Worm (Caenorhabditis elegans) whole organism, early embryonic: ENCODE data around the gene ZK822.9.

Source experiments
- B0310.2 ChIP-seq: sonication (generic microtip); optimal IDR thresholded peaks from 2 replicates; lab custom pipeline; 2016; ENCODE audit warnings: mild to moderate bottlenecking, missing genetic modification characterization, missing compliant biosample characterization
- F13C5.2 ChIP-seq: sonication (generic microtip); optimal IDR thresholded peaks from 2 replicates; lab custom pipeline; 2017; ENCODE audit warnings: mild to moderate bottlenecking, missing genetic modification characterization, inconsistent platforms, missing compliant biosample characterization
- aly-1 ChIP-seq: sonication (generic microtip); optimal IDR thresholded peaks from 2 replicates; lab custom pipeline; 2016; ENCODE audit warnings: missing genetic modification characterization, missing compliant biosample characterization
- ama-1 ChIP-seq: fragments of 150-350 bp; optimal IDR thresholded peaks from 2 replicates; lab custom pipeline; 2014
- ceh-13 ChIP-seq: fragments of 200-800 bp; sonication (Bioruptor generic); optimal IDR thresholded peaks from 2 replicates; lab custom pipeline; 2018; ENCODE audit warnings: mild to moderate bottlenecking, missing genetic modification characterization, missing compliant biosample characterization
- ceh-36 ChIP-seq: sonication (generic microtip); optimal IDR thresholded peaks from 2 replicates; lab custom pipeline; 2016; ENCODE audit warnings: missing genetic modification characterization, inconsistent platforms, missing compliant biosample characterization
- ets-7 ChIP-seq: sonication (generic microtip); optimal IDR thresholded peaks from 2 replicates; lab custom pipeline; 2016; ENCODE audit warnings: missing genotype, missing genetic modification characterization, missing compliant biosample characterization
- flt-1 ChIP-seq: fragments of 200-800 bp; sonication (Bioruptor generic); IDR thresholded peaks from 2 replicates; pipeline ENCODE4 v1.3.6; 2022; ENCODE audit warnings: missing genetic modification characterization, missing compliant biosample characterization
- hmbx-1 ChIP-seq: sonication (generic microtip); optimal IDR thresholded peaks from 2 replicates; lab custom pipeline; 2016; ENCODE audit warnings: mild to moderate bottlenecking, missing genetic modification characterization, missing compliant biosample characterization
- hmg-4 ChIP-seq: fragments of 200-800 bp; sonication (Bioruptor generic); optimal IDR thresholded peaks from 2 replicates; lab custom pipeline; 2018; ENCODE audit warnings: mild to moderate bottlenecking, missing genetic modification characterization, missing compliant biosample characterization
- hnd-1 ChIP-seq: sonication (generic microtip); optimal IDR thresholded peaks from 2 replicates; lab custom pipeline; 2016; ENCODE audit warnings: missing genetic modification characterization, missing compliant biosample characterization
- pes-1 ChIP-seq: fragments of 200-800 bp; sonication (Bioruptor generic); IDR thresholded peaks from 2 replicates; pipeline ENCODE4 v1.3.6; 2022; ENCODE audit warnings: missing genetic modification reagents, missing genetic modification characterization, missing compliant biosample characterization
- scrt-1 ChIP-seq: fragments of 200-800 bp; sonication (Bioruptor generic); IDR thresholded peaks from 2 replicates; pipeline ENCODE4 v1.3.6; 2022; ENCODE audit warnings: missing genetic modification characterization, missing compliant biosample characterization
- sea-1 ChIP-seq: fragments of 200-800 bp; sonication (Bioruptor generic); conservative IDR thresholded peaks from 2 replicates; pipeline ENCODE4 v1.3.6; 2022; ENCODE audit warnings: missing genetic modification characterization, missing compliant biosample characterization
- tbx-11 ChIP-seq: fragments of 200-800 bp; sonication (Bioruptor generic); IDR thresholded peaks from 2 replicates; pipeline ENCODE4 v1.3.6; 2022; ENCODE audit warnings: missing genetic modification characterization, missing compliant biosample characterization
- tbx-37 ChIP-seq: fragments of 200-800 bp; sonication (Bioruptor generic); conservative IDR thresholded peaks from 2 replicates; pipeline ENCODE4 v1.3.6; 2022; ENCODE audit warnings: missing genetic modification reagents, missing genetic modification characterization, missing compliant biosample characterization
- tra-4 ChIP-seq: sonication (generic microtip); optimal IDR thresholded peaks from 2 replicates; lab custom pipeline; 2017; ENCODE audit warnings: missing genetic modification characterization, missing compliant biosample characterization

ZK822.9 gene

ce11 chrIV:11883478-11883877 is 32.3 kb upstream of the ZK822.9 start:
- TF ChIP-seq B0310.2 (tag; lab: Kevin White, UChicago) (no peak), ets-7 (tag; lab: Kevin White, UChicago) (no peak)

ce11 chrIV:11885313-11885712 is 30.4 kb upstream of the ZK822.9 start, which contains the start of gene let-653:
TSS of gene let-653 (plus strand) at chrIV:11885613.
- TF ChIP-seq ama-1 (no peak), ceh-36 (tag; lab: Kevin White, UChicago) (no peak), tbx-11 (GFP tag; lab: Robert Waterston, UW) (no peak), B0310.2 (tag; lab: Kevin White, UChicago) (no peak), hmbx-1 (tag; lab: Kevin White, UChicago) (no peak), tbx-37 (GFP tag; lab: Robert Waterston, UW) (no peak), aly-1 (tag; lab: Kevin White, UChicago) (no peak), F13C5.2 (tag; lab: Kevin White, UChicago) (no peak), scrt-1 (GFP tag; lab: Robert Waterston, UW) (no peak), sea-1 (no peak), hmg-4 (GFP tag; lab: Kevin White, UChicago) (no peak), pes-1 (no peak), tra-4 (tag; lab: Kevin White, UChicago) (no peak), ets-7 (tag; lab: Kevin White, UChicago) (no peak), flt-1 (GFP tag; lab: Robert Waterston, UW) (no peak), ceh-13 (no peak), hnd-1 (no peak)

ce11 chrIV:11892545-11892944 is 23.2 kb upstream of the ZK822.9 start:
- TF ChIP-seq tbx-37 (GFP tag; lab: Robert Waterston, UW) (no peak), ceh-13 (no peak), ama-1 (no peak), tra-4 (tag; lab: Kevin White, UChicago) (no peak), hmbx-1 (tag; lab: Kevin White, UChicago) (no peak), flt-1 (GFP tag; lab: Robert Waterston, UW) (no peak), tbx-11 (GFP tag; lab: Robert Waterston, UW) (no peak), aly-1 (tag; lab: Kevin White, UChicago) (no peak), hnd-1 (no peak), ets-7 (tag; lab: Kevin White, UChicago) (no peak), sea-1 (no peak), scrt-1 (GFP tag; lab: Robert Waterston, UW) (no peak), hmg-4 (GFP tag; lab: Kevin White, UChicago) (no peak), ceh-36 (tag; lab: Kevin White, UChicago) (no peak)

ce11 chrIV:11893336-11893735 is 22.4 kb upstream of the ZK822.9 start:
- TF ChIP-seq B0310.2 (tag; lab: Kevin White, UChicago): no peak
- no peak for TF ChIP-seq sea-1
- no peak for TF ChIP-seq aly-1 (tag; lab: Kevin White, UChicago)
- no peak for TF ChIP-seq ceh-13
- no peak for TF ChIP-seq tbx-11 (GFP tag; lab: Robert Waterston, UW)
- no peak for TF ChIP-seq ceh-36 (tag; lab: Kevin White, UChicago)
- TF ChIP-seq flt-1 (GFP tag; lab: Robert Waterston, UW): no peak
- no peak for TF ChIP-seq F13C5.2 (tag; lab: Kevin White, UChicago)
- TF ChIP-seq pes-1: no peak
- TF ChIP-seq hnd-1: no peak

- no peak for TF ChIP-seq flt-1 (GFP tag; lab: Robert Waterston, UW)
- no peak for TF ChIP-seq ceh-13
- TF ChIP-seq hmg-4 (GFP tag; lab: Kevin White, UChicago): no peak
- TF ChIP-seq aly-1 (tag; lab: Kevin White, UChicago): no peak
- TF ChIP-seq tbx-11 (GFP tag; lab: Robert Waterston, UW): no peak
- no peak for TF ChIP-seq ceh-36 (tag; lab: Kevin White, UChicago)
- TF ChIP-seq scrt-1 (GFP tag; lab: Robert Waterston, UW): no peak
- no peak for TF ChIP-seq ets-7 (tag; lab: Kevin White, UChicago)
- no peak for TF ChIP-seq hnd-1
- no peak for TF ChIP-seq F13C5.2 (tag; lab: Kevin White, UChicago)
- no peak for TF ChIP-seq tbx-37 (GFP tag; lab: Robert Waterston, UW)
- TF ChIP-seq pes-1: no peak
Observed at ce11 chrIV:11897710-11898109, 18.0 kb upstream of the ZK822.9 start.

ce11 chrIV:11899358-11899757 is 16.4 kb upstream of the ZK822.9 start, which contains the start of gene nhr-43:
TSS of gene nhr-43 (plus strand) at chrIV:11899590.
- no peak for TF ChIP-seq hmg-4 (GFP tag; lab: Kevin White, UChicago)
- no peak for TF ChIP-seq tbx-11 (GFP tag; lab: Robert Waterston, UW)
- TF ChIP-seq ceh-36 (tag; lab: Kevin White, UChicago): no peak
- no peak for TF ChIP-seq aly-1 (tag; lab: Kevin White, UChicago)
- TF ChIP-seq tbx-37 (GFP tag; lab: Robert Waterston, UW): no peak
- no peak for TF ChIP-seq pes-1

- TF ChIP-seq sea-1: no peak
- no peak for TF ChIP-seq tbx-11 (GFP tag; lab: Robert Waterston, UW)
- TF ChIP-seq ama-1: no peak
- TF ChIP-seq aly-1 (tag; lab: Kevin White, UChicago): no peak
- TF ChIP-seq hmg-4 (GFP tag; lab: Kevin White, UChicago): no peak
- TF ChIP-seq F13C5.2 (tag; lab: Kevin White, UChicago): no peak
- no peak for TF ChIP-seq pes-1
- no peak for TF ChIP-seq ceh-36 (tag; lab: Kevin White, UChicago)
- TF ChIP-seq ets-7 (tag; lab: Kevin White, UChicago): no peak
- no peak for TF ChIP-seq B0310.2 (tag; lab: Kevin White, UChicago)
Observed at ce11 chrIV:11900399-11900798, 15.3 kb upstream of the ZK822.9 start.

- no peak for TF ChIP-seq hmbx-1 (tag; lab: Kevin White, UChicago)
- no peak for TF ChIP-seq ets-7 (tag; lab: Kevin White, UChicago)
- TF ChIP-seq B0310.2 (tag; lab: Kevin White, UChicago): no peak
Observed at ce11 chrIV:11901215-11901614, 14.5 kb upstream of the ZK822.9 start.
